Fruit fly (Drosophila melanogaster) whole organism, larva: Measurements from ENCODE around the gene rec.
A peak's percentile ranks its signal among the peaks of the same experiment; 100 is the strongest.

Experiments used
- noc ChIP-seq: fragments of 200-800 bp; sonication (Bioruptor generic); optimal IDR thresholded peaks from 3 replicates; lab custom pipeline; 2019; ENCODE audit warnings: missing biosample characterization, mild to moderate bottlenecking, missing genetic modification characterization, moderate library complexity

The rec gene

DNA sequence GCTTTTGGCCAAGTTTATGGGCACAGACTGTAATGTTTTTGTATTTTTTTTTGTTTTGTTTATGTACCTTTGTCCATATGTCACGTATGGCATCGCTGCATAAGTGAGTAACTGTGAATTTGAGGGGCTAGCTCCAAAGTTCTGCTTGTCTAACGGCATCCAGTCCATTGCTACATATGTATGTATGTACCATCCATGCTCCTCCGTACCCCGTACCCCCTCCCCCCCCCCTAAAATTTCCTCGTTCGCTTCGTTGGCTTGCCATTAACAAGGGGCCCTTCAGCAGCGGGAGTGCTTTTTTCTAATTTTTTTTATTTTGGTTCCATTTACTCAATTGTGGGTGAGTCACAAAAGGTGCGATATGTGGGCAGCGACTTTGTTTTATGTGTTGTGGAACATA is 18.3 kb downstream of the rec start:
- TF ChIP-seq noc (tag; lab: Kevin White, UChicago), result no peak

DNA sequence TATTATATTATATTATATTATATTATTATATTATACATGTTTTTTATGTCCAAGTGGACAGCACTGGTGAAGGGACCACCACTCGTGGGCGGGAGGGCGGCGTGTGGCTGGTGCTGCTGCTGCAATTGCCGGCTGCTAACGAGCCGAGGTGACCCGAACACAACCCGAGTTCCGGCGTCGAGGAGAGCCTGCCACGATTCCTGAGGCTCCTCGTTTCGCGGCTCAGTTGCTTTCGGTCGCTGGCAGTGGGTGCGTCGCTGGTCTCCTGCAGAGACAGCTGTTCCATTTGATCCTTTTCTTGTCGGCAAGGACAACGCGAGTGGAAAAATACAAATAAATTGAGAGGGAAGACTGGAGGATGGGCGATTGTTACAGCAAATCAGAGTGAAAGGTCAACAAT is 22.1 kb downstream of the rec start:
- TF ChIP-seq noc (tag; lab: Kevin White, UChicago), result no peak

DNA sequence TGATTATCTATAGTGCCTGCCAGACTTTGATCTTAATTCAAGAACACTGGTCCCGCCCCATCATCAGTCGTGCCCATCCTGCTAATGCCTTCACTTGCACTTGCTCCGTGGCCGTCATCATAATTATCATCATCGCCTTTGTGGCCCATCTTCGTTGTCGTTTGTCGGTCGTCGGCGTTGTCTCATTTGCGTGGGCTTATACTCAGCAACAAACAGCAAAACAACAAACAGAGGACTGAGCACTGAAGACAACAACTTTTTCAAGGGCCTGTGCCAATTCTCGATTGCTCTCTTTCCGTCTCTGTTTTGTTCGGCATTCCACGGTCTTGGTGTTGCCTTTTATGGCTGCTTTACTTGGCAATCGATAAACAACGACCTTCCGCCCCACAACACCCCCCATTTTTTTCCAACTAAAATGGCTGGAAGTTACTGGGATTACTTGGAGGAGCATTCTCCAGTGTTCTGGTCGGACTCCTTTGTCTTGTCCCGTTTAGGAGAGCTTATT is 24.5 kb downstream of the rec start:
- TF ChIP-seq noc (tag; lab: Kevin White, UChicago), result no peak

DNA sequence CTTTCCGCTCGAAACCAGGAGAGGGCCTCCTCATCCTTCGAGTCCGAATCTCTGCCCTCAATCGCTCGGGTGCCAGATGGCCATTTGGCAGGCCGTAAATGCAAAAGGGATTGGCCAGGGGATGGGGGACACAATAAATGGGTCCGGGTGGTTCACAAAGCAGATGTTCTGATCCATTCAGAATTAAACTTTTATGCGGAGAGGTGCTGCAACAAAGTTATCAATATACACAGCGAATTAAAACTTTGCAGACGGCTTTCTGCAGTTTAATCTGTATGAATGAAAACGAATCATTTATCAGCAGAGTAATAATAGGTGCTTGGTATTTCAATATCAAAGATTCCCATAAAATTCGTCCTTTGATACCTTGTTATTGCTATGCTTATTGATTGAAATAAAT is 25.1 kb downstream of the rec start:
- TF ChIP-seq noc (tag; lab: Kevin White, UChicago), result no peak

DNA sequence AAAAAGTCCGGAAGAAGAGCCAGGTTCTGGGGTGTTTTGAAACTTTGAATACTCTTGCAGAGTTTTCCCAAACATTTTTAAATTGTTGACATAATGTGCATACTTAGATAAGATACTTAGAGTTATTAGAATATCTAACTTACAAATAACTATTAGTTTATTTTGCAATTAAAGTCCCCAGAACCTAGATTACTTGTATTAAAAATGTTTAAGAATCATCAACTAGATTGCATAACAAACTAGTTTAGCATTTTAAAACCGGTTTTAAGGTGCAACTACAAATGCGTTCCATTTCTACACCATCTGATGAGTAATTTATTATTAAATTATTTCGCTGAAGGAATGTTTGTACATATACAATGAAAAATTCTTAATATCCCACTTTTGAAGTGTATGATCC is 26.1 kb downstream of the rec start:
- TF ChIP-seq noc (tag; lab: Kevin White, UChicago), result no peak

DNA sequence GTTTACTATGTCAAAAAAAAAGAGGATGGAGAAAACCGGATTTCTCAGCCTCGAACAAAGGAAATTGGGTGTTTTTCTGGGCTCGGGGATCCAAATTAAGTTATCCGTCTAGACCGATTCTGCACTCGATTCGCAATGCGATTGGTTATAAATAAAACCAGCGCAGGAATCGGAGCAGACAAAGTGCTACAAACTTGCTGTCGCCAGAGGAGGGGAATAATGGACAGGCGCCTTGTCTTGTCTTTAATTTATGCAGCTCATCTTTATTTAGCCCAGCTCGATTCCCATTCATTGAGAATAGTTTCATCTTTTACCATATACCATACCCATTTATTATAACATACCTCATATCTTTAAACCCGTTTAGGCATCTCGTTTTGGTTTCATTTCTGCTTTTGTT is 27.8 kb downstream of the rec start:
- no peak for TF ChIP-seq noc (tag; lab: Kevin White, UChicago)

DNA sequence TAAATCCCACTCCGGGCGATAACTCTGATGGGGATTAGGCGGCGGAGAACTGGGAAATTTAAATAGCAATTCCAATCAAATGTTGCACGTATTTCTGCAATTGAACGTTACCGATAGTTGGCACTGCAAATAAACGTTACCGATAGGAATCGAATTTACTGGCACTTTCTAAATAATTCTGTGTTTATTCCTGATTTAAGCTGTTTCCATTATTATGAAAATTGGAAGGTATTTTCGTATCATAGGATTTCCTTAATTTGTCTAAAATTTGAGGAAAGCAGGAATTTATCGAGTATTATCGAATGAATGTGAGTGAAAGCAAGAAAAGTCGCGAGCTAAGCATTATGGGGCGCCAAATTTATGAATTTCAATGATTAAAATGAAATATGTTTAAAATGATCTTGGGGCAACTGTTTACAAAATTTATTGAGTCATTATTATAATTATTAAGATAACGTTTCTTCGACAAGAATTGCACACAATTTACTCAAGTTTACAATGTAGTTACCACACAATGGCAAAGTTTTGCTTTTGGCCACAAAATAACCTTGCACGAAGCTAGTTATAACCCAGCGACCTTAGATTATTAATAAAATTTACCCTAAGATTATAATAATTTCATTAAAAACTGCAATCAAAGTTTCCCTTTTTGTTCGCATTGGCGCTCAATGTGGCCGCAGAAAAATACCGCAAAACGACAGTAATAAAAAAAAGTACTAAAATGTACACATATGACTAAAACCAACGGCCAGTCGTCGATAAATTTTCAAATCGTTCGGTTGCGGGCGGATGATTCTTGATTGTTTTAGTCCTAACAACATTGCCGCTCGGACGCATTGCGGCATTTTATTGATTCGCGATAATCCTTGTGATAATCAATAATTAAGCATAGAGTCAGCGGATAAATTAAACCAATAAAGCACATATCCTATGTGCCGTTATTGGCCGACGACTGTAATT is 28.6 kb downstream of the rec start, which contains the start of gene alpha-Man-IIb:
Gene alpha-Man-IIb, plus strand, starts transcription at position 747 of the 960 bp plus-strand sequence.
- TF ChIP-seq noc (tag; lab: Kevin White, UChicago), result no peak

DNA sequence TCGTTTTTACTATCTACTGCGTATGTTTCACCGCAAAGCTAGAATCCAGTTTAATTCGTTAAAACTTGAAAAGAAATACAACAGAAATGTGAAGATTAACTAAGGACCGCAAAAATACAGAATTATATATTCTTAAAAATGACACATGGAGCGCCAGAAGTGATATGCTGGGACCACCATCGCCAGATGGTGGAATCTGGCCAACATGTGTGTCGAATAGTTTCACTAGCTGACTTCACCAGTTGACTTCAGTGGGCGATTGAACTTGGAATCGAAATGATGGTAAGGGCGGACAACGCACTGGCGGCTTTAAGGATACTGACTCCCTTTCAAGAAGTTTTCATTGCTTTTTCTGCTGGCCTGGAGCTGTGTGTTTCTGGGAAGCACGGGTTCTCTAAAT is 30.4 kb downstream of the rec start, which contains the start of gene CG9593:
Gene CG9593, plus strand, starts transcription at position 270 of the 400 bp plus-strand sequence.
- TF ChIP-seq noc (tag; lab: Kevin White, UChicago), result no peak

DNA sequence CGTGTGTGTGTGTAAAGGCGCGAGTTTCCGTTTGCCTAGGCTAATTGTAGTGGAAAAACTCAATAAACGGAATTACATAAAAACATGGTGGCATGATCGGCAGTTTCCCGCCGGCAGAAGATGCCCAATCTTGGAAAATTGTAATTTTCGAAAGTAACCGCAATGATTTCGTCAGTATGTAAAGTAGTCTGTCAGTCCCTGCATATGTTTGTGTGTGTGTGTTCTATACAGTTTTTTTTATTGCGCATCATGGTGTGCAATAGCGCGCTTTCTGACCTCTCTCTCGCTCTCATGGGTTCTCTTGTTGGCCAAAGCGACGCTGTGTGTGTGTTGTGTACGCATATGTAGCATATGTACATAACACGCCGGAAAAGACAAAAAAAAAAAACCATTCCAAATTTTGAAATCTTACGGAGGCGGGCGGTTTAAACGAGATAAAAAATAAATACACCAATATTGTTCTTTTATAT is 38.1 kb downstream of the rec start:
- TF ChIP-seq noc (tag; lab: Kevin White, UChicago), result no peak

DNA sequence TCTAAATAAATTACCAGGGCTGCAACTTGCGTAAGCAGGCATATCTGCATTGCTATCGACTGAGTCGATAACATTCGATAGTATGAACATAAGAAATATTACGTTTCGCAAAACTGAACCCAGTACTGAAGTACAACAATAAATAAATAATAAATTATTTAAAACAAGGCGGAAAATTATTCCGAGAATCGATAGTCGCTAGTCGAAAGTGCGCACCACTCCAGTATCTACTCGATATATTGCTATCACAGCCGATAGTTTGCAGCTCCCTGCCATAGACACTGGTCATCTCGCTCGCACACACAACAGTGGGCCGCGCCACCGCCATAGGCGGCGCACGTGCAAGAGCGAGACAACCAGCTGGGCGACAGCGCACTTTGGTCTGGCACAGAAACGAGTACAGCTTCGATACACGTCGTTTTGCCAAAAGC is 39.0 kb downstream of the rec start, which contains the start of gene nsl1:
Gene nsl1, plus strand, starts transcription at position 411 of the 431 bp plus-strand sequence.
- peak; percentile 33 for TF ChIP-seq noc (tag; lab: Kevin White, UChicago)

DNA sequence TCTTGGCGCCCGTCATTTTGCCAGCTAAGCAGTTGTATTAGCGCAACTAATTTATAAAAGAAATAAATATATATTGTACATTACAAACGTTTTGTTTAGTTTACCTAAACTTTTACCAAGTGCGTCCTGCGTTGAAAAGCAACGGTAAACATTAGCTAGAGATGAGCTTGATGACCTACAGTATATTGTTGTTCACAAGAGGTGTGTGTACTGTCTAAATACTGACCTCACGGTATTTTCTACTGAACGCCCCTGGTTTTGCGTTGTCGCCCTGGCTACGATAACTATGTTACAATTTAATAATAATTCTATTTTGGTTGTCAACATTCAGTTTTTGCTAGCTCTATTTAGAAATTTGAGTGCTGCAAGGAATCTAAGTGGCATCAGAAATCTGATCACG is 40.0 kb downstream of the rec start, which contains the start of gene Acyp2:
Gene Acyp2, plus strand, starts transcription at position 262 of the 400 bp plus-strand sequence.
- no peak for TF ChIP-seq noc (tag; lab: Kevin White, UChicago)

DNA sequence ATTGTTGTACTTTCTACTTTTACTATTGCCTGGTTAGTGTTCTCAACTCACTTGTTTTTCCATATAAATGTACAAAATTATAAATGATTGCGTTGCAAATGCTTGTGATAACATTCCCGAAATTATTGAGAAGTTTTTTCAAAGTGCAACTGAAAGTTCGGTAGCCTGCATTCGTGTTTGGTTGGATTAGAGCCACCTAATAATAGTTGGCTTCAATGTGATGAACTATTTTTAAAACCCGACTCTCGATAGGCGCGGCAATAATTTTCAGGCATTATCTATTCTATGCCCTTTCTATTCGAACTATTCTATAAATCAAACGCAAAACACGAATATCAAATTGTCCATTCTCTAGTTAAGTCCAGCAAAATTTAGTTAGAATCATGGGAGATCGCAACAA is 44.2 kb downstream of the rec start, which contains the start of gene Uros2:
Gene Uros2, plus strand, starts transcription at position 301 of the 400 bp plus-strand sequence.
- no peak for TF ChIP-seq noc (tag; lab: Kevin White, UChicago)

DNA sequence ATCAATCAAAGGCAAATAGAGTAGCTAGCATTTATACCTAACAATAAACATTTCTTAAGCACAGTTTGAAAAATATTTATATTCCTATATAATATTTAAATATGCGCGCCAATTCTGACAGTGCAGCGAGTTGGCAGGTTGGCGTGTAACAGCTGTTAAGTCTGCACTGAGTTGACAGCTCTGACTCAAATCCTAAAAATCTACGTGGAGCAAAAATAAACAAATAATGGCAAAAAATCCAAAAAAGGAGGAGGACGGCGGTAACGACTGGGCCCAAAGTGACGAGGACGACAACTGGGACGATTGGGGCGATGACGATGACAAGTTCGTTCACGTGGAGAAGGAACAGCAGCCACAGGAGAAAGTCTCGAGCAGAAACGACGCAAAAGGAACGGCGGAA is 45.9 kb downstream of the rec start, which contains the start of gene CG9590:
Gene CG9590, plus strand, starts transcription at position 166 of the 400 bp plus-strand sequence.
- no peak for TF ChIP-seq noc (tag; lab: Kevin White, UChicago)

DNA sequence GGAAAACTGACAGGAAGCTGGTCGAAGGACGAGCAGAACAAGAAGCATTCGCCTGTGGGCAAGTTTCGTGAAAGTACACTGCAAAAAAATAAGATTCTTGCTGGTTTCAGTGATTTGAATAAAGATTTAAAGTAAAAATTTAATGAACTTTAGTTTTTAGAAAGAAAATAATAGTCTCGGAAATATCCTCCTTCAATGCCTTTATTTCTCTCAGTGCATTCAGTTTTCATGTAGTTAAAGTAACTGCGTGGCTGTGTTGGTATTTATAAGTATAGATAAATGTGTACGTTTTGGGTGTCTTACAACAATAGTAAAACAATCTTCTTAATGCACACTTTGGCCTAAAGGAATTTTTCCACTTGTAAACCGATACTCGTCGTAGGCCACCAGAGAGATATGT is 48.1 kb downstream of the rec start:
- TF ChIP-seq noc (tag; lab: Kevin White, UChicago), result no peak

DNA sequence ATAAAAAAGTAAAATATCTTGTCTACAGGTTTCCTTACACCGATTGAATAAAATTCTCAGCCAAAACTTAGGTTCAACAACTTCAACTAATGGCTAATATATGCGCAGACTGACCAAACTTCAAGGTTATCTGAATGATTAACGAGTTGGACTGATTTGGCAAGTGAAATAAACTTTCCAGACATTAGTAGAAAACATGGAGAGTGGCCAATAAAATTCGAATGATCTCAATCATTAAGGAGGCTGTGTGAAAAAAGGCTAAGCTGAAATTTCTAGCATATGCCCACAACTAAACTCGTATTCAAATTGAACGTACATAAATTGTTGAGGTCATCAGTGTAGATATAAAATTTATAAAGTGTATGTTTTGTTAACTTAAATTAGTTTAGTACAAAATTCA is 52.9 kb downstream of the rec start, which contains the start of gene CG5614:
Gene CG5614, plus strand, starts transcription at position 301 of the 400 bp plus-strand sequence.
- no peak for TF ChIP-seq noc (tag; lab: Kevin White, UChicago)

DNA sequence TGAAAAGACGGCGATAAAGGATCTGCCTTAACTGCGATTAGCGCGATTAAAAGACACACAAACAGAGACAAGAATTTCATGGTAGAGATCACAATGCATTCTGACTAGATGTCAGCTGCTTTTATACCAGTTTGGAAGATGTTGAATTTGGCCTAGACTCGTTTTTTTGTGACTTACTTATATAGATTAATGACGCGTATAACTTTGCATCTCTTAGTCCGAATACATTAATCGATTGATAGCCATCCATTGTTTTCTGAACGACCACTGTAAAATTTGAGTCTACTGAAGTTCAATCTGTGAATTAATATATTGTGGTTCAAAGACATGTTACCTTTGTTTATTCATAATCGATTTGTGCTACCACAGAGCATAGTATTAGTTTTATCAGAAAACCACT is 57.2 kb downstream of the rec start, which contains the start of gene CG45207:
Gene CG45207, minus strand, starts transcription at position 101 of the 400 bp plus-strand sequence.
- TF ChIP-seq noc (tag; lab: Kevin White, UChicago), result no peak
